Fruit fly (Drosophila melanogaster): ENCODE results near the gene bc10.

Gene bc10

DNA sequence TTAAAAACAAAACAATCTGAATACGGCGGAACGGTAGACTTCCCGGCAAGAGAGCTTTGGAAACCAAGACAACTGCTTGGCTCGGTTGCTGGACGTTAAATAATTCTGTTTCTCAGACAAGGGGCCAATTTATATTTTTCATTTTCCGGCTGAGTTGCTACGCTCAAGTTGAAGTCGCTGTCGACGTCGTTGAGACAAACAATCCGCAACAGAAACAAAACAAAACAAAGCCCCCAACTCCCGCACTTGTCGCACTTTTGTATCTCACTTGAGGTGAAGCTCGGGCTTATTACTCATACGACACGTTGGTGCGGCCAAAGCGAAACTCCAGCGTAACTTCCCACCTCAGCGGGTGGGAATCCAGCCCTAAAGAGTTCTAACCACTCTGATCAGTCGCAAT is 29.4 kb upstream of the bc10 start, which contains the start of gene CG13285:
TSS of gene CG13285 (minus strand) at position 101 of the 400 bp plus-strand sequence.
- TF ChIP-seq CG8924 (tag; optimal IDR thresholded peaks at IDR 0.05) (no peak), CG8388 (GFP tag; optimal IDR thresholded peaks at IDR 0.05) (no peak), tin (GFP tag; optimal IDR thresholded peaks at IDR 0.05) (no peak), CG15011 (GFP tag; optimal IDR thresholded peaks at IDR 0.05) (no peak), psq (GFP tag; optimal IDR thresholded peaks at IDR 0.05) (no peak), CG34376 (GFP tag; optimal IDR thresholded peaks at IDR 0.05) (no peak), kni (GFP tag; optimal IDR thresholded peaks at IDR 0.05) (no peak), CG13296 (GFP tag; optimal IDR thresholded peaks at IDR 0.05) (no peak), ranshi (GFP tag; IDR thresholded peaks at IDR 0.05) (no peak), Lim3 (GFP tag; IDR thresholded peaks at IDR 0.05) (no peak), ind (GFP tag; optimal IDR thresholded peaks at IDR 0.05) (no peak), CG7556 (GFP tag; optimal IDR thresholded peaks at IDR 0.05) (no peak), croc (GFP tag; conservative IDR thresholded peaks at IDR 0.05) (no peak), CG6791 (GFP tag; IDR thresholded peaks at IDR 0.05; ENCODE audit: partially characterized antibody) (no peak), ham (GFP tag; IDR thresholded peaks at IDR 0.05) (no peak), CG6854 (GFP tag; optimal IDR thresholded peaks at IDR 0.05) (no peak), pum (GFP tag; optimal IDR thresholded peaks at IDR 0.05) (no peak), Sox102F (GFP tag; optimal IDR thresholded peaks at IDR 0.05) (no peak)

DNA sequence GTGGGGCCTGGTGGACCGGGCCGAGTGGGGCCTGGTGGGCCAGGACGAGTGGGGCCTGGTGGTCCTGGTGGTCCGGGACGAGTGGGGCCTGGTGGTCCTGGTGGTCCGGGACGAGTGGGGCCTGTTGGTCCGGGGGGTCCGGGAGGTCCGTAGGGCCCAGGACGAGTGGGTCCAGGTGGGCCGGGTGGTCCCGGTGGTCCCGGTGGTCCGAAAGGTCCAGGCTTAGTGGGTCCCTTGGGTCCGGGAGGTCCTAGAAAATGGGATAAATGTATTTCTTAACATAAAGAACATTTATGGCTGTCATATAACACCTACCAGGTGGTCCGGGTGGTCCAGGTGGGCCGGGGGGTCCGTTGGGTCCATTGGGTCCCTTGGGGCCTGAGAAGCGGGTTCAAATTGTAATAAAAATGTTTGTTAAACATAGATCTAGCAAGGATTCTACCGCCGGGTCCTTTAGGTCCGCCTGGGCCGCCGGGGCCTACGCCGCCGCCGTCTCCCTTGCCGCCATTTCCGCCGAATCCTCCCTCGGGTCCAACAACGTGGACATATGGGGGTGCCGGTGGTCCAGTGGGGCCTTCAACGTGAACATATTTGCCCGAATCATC is 24.3 kb upstream of the bc10 start:
- TF ChIP-seq Hsf (GFP tag; optimal IDR thresholded peaks at IDR 0.05), result no peak
- TF ChIP-seq ken (GFP tag; IDR thresholded peaks at IDR 0.05), result 0 out of 3 replicates have a peak, but pooled peaks have one; percentile 7
- 0 out of 3 replicates have a peak, but pooled peaks have one; percentile 2 for TF ChIP-seq sr (GFP tag; IDR thresholded peaks at IDR 0.05)
- TF ChIP-seq Ets65A (GFP tag), result peak; percentile 1
- TF ChIP-seq CG12744 (GFP tag; optimal IDR thresholded peaks at IDR 0.05), result no peak
- TF ChIP-seq CG11456 (GFP tag; IDR thresholded peaks at IDR 0.05), result peak; percentile 8; the same call in 1 of the 3 replicates
- TF ChIP-seq Stat92E (GFP tag; optimal IDR thresholded peaks at IDR 0.05), result no peak
- TF ChIP-seq CG12769 (tag; optimal IDR thresholded peaks at IDR 0.05), result peak; percentile 5
- TF ChIP-seq CG4404 (GFP tag; IDR thresholded peaks at IDR 0.05), result no peak
- 0 out of 3 replicates have a peak, but pooled peaks have one; percentile 18 for TF ChIP-seq vnd (GFP tag; IDR thresholded peaks at IDR 0.05; ENCODE audit: partially characterized antibody)
- no peak for TF ChIP-seq cg (GFP tag; optimal IDR thresholded peaks at IDR 0.05)
- no peak for TF ChIP-seq Max (GFP tag; optimal IDR thresholded peaks at IDR 0.05)
- TF ChIP-seq B-H1 (GFP tag; IDR thresholded peaks at IDR 0.05), result no peak
- 0 out of 3 replicates have a peak, but pooled peaks have one; percentile 14 for TF ChIP-seq zen2 (GFP tag; IDR thresholded peaks at IDR 0.05; ENCODE audit: partially characterized antibody)
- peak; percentile 47 for TF ChIP-seq Med (GFP tag)
- no peak for TF ChIP-seq NFAT (GFP tag; IDR thresholded peaks at IDR 0.05)
- TF ChIP-seq CG3726 (GFP tag; IDR thresholded peaks at IDR 0.05), result 0 out of 3 replicates have a peak, but pooled peaks have one; percentile 32
- no peak for TF ChIP-seq Hey (tag; optimal IDR thresholded peaks at IDR 0.05)
- TF ChIP-seq CG32767 (GFP tag; IDR thresholded peaks at IDR 0.05), result no peak
- TF ChIP-seq knrl (GFP tag; IDR thresholded peaks at IDR 0.05; ENCODE audit: partially characterized antibody), result 0 out of 3 replicates have a peak, but pooled peaks have one; percentile 20
- TF ChIP-seq dysf (GFP tag; IDR thresholded peaks at IDR 0.05), result 0 out of 3 replicates have a peak, but pooled peaks have one; percentile 25
- TF ChIP-seq eve (GFP tag; optimal IDR thresholded peaks at IDR 0.05), result no peak
- TF ChIP-seq Hr39 (optimal IDR thresholded peaks at IDR 0.05), result peak; percentile 91
- TF ChIP-seq Fer1 (GFP tag; optimal IDR thresholded peaks at IDR 0.05), result no peak
